Fruit fly (Drosophila melanogaster) whole organism, embryonic: ENCODE results near the gene alphaKap4.

ENCODE experiments used
- Atf6 ChIP-seq: fragments of 200-800 bp; sonication (Bioruptor generic); IDR thresholded peaks from 2 replicates; pipeline ENCODE4 v1.3.6; 2022; ENCODE audit warnings: missing biosample characterization, missing genetic modification characterization
- Bgb ChIP-seq: fragments of 200-800 bp; sonication (Bioruptor generic); IDR thresholded peaks from 2 replicates; pipeline ENCODE4 v1.3.6; 2022; ENCODE audit warnings: missing biosample characterization, missing genetic modification characterization; ENCODE audit not compliant: partially characterized antibody
- CG10147 ChIP-seq: fragments of 200-800 bp; sonication (Bioruptor generic); optimal IDR thresholded peaks from 2 replicates; lab custom pipeline; 2019; ENCODE audit warnings: missing biosample characterization, mild to moderate bottlenecking, missing genetic modification characterization, moderate library complexity
- CG11247 ChIP-seq: fragments of 200-800 bp; sonication (Bioruptor generic); IDR thresholded peaks from 2 replicates; pipeline ENCODE4 v1.3.6; 2022; ENCODE audit warnings: missing biosample characterization, missing genetic modification characterization
- CG14441 ChIP-seq: fragments of 200-800 bp; sonication (Bioruptor generic); IDR thresholded peaks from 2 replicates; pipeline ENCODE4 v1.3.6; 2022; ENCODE audit warnings: missing biosample characterization, missing genetic modification characterization
- CG15479 ChIP-seq: fragments of 200-800 bp; sonication (Bioruptor generic); optimal IDR thresholded peaks from 3 replicates; lab custom pipeline; 2019; ENCODE audit warnings: missing biosample characterization, mild to moderate bottlenecking, missing genetic modification characterization, moderate library complexity
- CG1602 ChIP-seq: fragments of 200-800 bp; sonication (Bioruptor generic); optimal IDR thresholded peaks from 3 replicates; lab custom pipeline; 2016; ENCODE audit warnings: missing biosample characterization, missing genetic modification characterization
- CG18476 ChIP-seq: fragments of 200-800 bp; sonication (Bioruptor generic); optimal IDR thresholded peaks from 2 replicates; lab custom pipeline; 2016; ENCODE audit warnings: missing biosample characterization, mild to moderate bottlenecking, missing genetic modification characterization
- CG32532 ChIP-seq: fragments of 200-800 bp; sonication (Bioruptor generic); IDR thresholded peaks from 2 replicates; pipeline ENCODE4 v1.3.6; 2022; ENCODE audit warnings: missing biosample characterization, missing genetic modification characterization
- CG3407 ChIP-seq: fragments of 200-800 bp; sonication (Bioruptor generic); optimal IDR thresholded peaks from 2 replicates; lab custom pipeline; 2018; ENCODE audit warnings: missing biosample characterization, mild to moderate bottlenecking, missing genetic modification characterization
- CG6254 ChIP-seq: fragments of 200-800 bp; sonication (Bioruptor generic); optimal IDR thresholded peaks from 3 replicates; lab custom pipeline; 2017; ENCODE audit warnings: mild to moderate bottlenecking, missing biosample characterization, missing genetic modification reagents, missing genetic modification characterization
- CG7271 ChIP-seq: fragments of 200-800 bp; sonication (Bioruptor generic); optimal IDR thresholded peaks from 2 replicates; lab custom pipeline; 2018; ENCODE audit warnings: missing biosample characterization, mild to moderate bottlenecking, missing genetic modification characterization, moderate library complexity
- CkIIα-i1 ChIP-seq: fragments of 200-800 bp; sonication (Bioruptor generic); IDR thresholded peaks from 2 replicates; pipeline ENCODE4 v1.3.6; 2022; ENCODE audit warnings: missing biosample characterization, missing genetic modification characterization
- D ChIP-seq, 2 experiments: fragments of 200-800 bp in 1 of 2; fragments of >200 bp in 1 of 2; sonication (Bioruptor generic) in 1 of 2; optimal IDR thresholded peaks; 2 replicates in 1 of 2; 3 replicates in 1 of 2; lab custom pipeline; 2017; ENCODE audit warnings: mild to moderate bottlenecking in 1 of 2, missing biosample characterization in 1 of 2, missing genetic modification characterization in 1 of 2, missing genetic modification reagents in 1 of 2
- Dref ChIP-seq: fragments of 200-800 bp; sonication (Bioruptor generic); IDR thresholded peaks from 2 replicates; pipeline ENCODE4 v1.3.6; 2022; ENCODE audit warnings: missing biosample characterization, missing genetic modification characterization
- Ets65A ChIP-seq: fragments of 200-800 bp; sonication (Bioruptor generic); peaks from one replicate; lab custom pipeline; 2016; ENCODE audit warnings: missing biosample characterization, missing genetic modification characterization
- GATAe ChIP-seq: fragments of 200-800 bp; sonication (Bioruptor generic); conservative IDR thresholded peaks from 2 replicates; pipeline ENCODE4 v1.3.6; 2022; ENCODE audit warnings: missing biosample characterization, missing genetic modification characterization
- Hand ChIP-seq: fragments of 200-800 bp; sonication (Bioruptor generic); optimal IDR thresholded peaks from 2 replicates; lab custom pipeline; 2017; ENCODE audit warnings: mild to moderate bottlenecking, missing biosample characterization, missing genetic modification reagents, missing genetic modification characterization
- Poxn ChIP-seq: fragments of 200-800 bp; sonication (Bioruptor generic); IDR thresholded peaks from 2 replicates; pipeline ENCODE4 v1.3.6; 2022; ENCODE audit warnings: missing biosample characterization, missing genetic modification characterization
- Ptx1 ChIP-seq: fragments of 200-800 bp; sonication (Bioruptor generic); IDR thresholded peaks from 2 replicates; pipeline ENCODE4 v1.3.6; 2022; ENCODE audit warnings: missing biosample characterization, missing genetic modification characterization
- Rx ChIP-seq: fragments of 200-800 bp; sonication (Bioruptor generic); IDR thresholded peaks from 2 replicates; pipeline ENCODE4 v1.3.6; 2022; ENCODE audit warnings: missing biosample characterization, missing genetic modification characterization
- abd-A ChIP-seq: fragments of 200-800 bp; sonication (Bioruptor generic); optimal IDR thresholded peaks from 3 replicates; lab custom pipeline; 2019; ENCODE audit warnings: missing biosample characterization, mild to moderate bottlenecking, missing genetic modification characterization, moderate library complexity
- chif ChIP-seq, 2 experiments: fragments of 200-800 bp; sonication (Bioruptor generic); optimal IDR thresholded peaks; 3 replicates each; lab custom pipeline; 2016; ENCODE audit warnings: missing biosample characterization in 2 of 2, missing genetic modification characterization in 2 of 2
- da ChIP-seq: fragments of 200-800 bp; sonication (Bioruptor generic); optimal IDR thresholded peaks from 2 replicates; lab custom pipeline; 2016; ENCODE audit warnings: missing biosample characterization, missing genetic modification characterization
- gsb ChIP-seq: fragments of 200-800 bp; sonication (Bioruptor generic); IDR thresholded peaks from 2 replicates; pipeline ENCODE4 v1.3.6; 2022; ENCODE audit warnings: missing biosample characterization, missing genetic modification characterization
- hkb ChIP-seq, 2 experiments: fragments of 200-800 bp in 1 of 2; fragments of >200 bp in 1 of 2; sonication (Bioruptor generic) in 1 of 2; IDR thresholded peaks in 1 of 2; optimal IDR thresholded peaks in 1 of 2; 2 replicates each; pipeline versions ENCODE4 v1.3.6 to Lab custom; 2017 to 2022; ENCODE audit warnings: missing biosample characterization in 1 of 2, missing genetic modification characterization in 1 of 2
- kni ChIP-seq: fragments of 200-800 bp; sonication (Bioruptor generic); optimal IDR thresholded peaks from 3 replicates; lab custom pipeline; 2017; ENCODE audit warnings: mild to moderate bottlenecking, missing biosample characterization, missing genetic modification reagents, missing genetic modification characterization
- nau ChIP-seq: fragments of 200-800 bp; sonication (Bioruptor generic); optimal IDR thresholded peaks from 3 replicates; lab custom pipeline; 2017; ENCODE audit warnings: missing biosample characterization, mild to moderate bottlenecking, missing genetic modification characterization, missing genetic modification reagents
- oc ChIP-seq: fragments of 200-800 bp; sonication (Bioruptor generic); optimal IDR thresholded peaks from 2 replicates; lab custom pipeline; 2018; ENCODE audit warnings: missing biosample characterization, mild to moderate bottlenecking, missing genetic modification characterization, moderate library complexity
- p53 ChIP-seq: fragments of 200-800 bp; sonication (Bioruptor generic); optimal IDR thresholded peaks from 2 replicates; lab custom pipeline; 2016; ENCODE audit warnings: missing biosample characterization, missing genetic modification characterization
- pum ChIP-seq: fragments of 200-800 bp; sonication (Bioruptor generic); optimal IDR thresholded peaks from 2 replicates; lab custom pipeline; 2016; ENCODE audit warnings: missing biosample characterization, missing genetic modification characterization
- salm ChIP-seq: fragments of 200-800 bp; sonication (Bioruptor generic); optimal IDR thresholded peaks from 2 replicates; lab custom pipeline; 2018; ENCODE audit warnings: missing biosample characterization, mild to moderate bottlenecking, missing genetic modification characterization
- sqz ChIP-seq: fragments of 200-800 bp; sonication (Bioruptor generic); optimal IDR thresholded peaks from 3 replicates; lab custom pipeline; 2018; ENCODE audit warnings: missing biosample characterization, mild to moderate bottlenecking, missing genetic modification characterization
- stc ChIP-seq: fragments of 200-800 bp; sonication (Bioruptor generic); IDR thresholded peaks from 2 replicates; pipeline ENCODE4 v1.3.6; 2022; ENCODE audit warnings: missing biosample characterization, missing genetic modification characterization
- vvl ChIP-seq: fragments of 200-800 bp; sonication (Bioruptor generic); IDR thresholded peaks from 2 replicates; pipeline ENCODE4 v1.3.6; 2022; ENCODE audit warnings: missing biosample characterization, missing genetic modification characterization

The alphaKap4 gene

DNA sequence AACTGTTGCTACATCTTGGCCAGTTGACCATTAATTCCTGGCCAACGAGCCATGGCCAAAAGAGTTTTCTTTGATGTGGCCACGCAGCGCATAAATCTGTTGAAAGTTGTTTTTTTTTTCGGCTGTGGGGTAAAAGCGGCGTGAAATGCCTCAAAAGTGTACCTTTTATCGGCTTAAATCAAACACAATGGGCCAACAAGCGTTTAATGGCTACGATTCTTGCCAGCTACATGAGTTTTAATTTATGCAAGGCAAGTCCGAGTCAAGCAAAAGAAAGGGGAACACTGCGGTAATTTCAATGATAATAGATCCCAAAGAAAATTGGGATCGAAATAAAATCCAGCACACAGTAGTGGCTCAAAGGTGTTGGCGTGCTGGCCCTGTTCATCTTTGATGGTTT is 40.7 kb downstream of the alphaKap4 start:
- no peak for TF ChIP-seq salm (tag; lab: Kevin White, UChicago)
- peak; percentile 54 for TF ChIP-seq abd-A (tag; lab: Kevin White, UChicago)
- peak; percentile 42; the same call in 1 of the 2 replicates for TF ChIP-seq vvl (GFP tag; lab: Robert Waterston, UW)
- TF ChIP-seq CG6254 (GFP tag; lab: Kevin White, UChicago), result no peak
- TF ChIP-seq sqz (GFP tag; lab: Kevin White, UChicago), result peak; percentile 51
- TF ChIP-seq Rx (GFP tag; lab: Robert Waterston, UW), result no peak
- TF ChIP-seq oc (tag; lab: Kevin White, UChicago), result peak; percentile 58
- TF ChIP-seq kni (GFP tag; lab: Kevin White, UChicago), result peak; percentile 57
- TF ChIP-seq, all 482 proteins: peak for 5

DNA sequence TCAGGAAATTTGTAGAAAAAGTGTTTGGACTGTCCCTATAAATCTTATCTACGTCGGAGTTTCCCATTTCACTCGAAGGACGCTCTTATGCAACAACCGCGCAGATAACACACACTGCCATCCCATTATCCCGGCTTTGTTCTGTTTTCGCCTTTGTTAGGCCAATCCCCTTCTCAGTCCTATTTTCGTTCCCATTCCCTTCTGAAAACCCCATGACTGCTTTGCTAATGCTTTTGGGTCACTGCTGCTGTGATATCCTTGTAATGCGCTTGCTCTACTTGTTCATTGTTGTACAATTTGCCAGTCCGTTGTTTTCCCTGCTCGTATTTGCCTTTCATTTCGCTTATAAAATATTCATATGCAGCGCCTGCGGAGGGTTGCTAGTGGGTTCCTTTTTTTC is 41.7 kb downstream of the alphaKap4 start:
- TF ChIP-seq GATAe (GFP tag; lab: Robert Waterston, UW), result no peak
- TF ChIP-seq hkb (optimal IDR thresholded peaks at IDR 0.05; lab: Kevin White, UChicago), result peak; percentile 61
- TF ChIP-seq hkb (GFP tag; IDR thresholded peaks at IDR 0.05; lab: Robert Waterston, UW), result no peak
- peak; percentile 27 for TF ChIP-seq CG15479 (GFP tag; lab: Kevin White, UChicago)
- no peak for TF ChIP-seq chif (GFP tag; optimal IDR thresholded peaks at IDR 0.05; lab: Kevin White, UChicago)
- TF ChIP-seq CG7271 (tag; lab: Kevin White, UChicago), result no peak
- TF ChIP-seq da (GFP tag; lab: Kevin White, UChicago), result no peak
- no peak for TF ChIP-seq CkIIα-i1 (GFP tag; lab: Robert Waterston, UW)
- no peak for TF ChIP-seq pum (GFP tag; lab: Kevin White, UChicago)
- TF ChIP-seq gsb (GFP tag; lab: Robert Waterston, UW), result no peak
- TF ChIP-seq oc (tag; lab: Kevin White, UChicago), result peak; percentile 65
- no peak for TF ChIP-seq p53 (GFP tag; lab: Kevin White, UChicago)
- TF ChIP-seq CG1602 (GFP tag; lab: Kevin White, UChicago), result no peak
- TF ChIP-seq Hand (GFP tag; lab: Kevin White, UChicago), result no peak
- TF ChIP-seq Dref (GFP tag; lab: Robert Waterston, UW), result no peak
- no peak for TF ChIP-seq stc (GFP tag; lab: Robert Waterston, UW)
- peak; percentile 50 for TF ChIP-seq D (optimal IDR thresholded peaks at IDR 0.05; lab: Kevin White, UChicago)
- peak; percentile 5 for TF ChIP-seq D (GFP tag; optimal IDR thresholded peaks at IDR 0.05; lab: Kevin White, UChicago)
- no peak for TF ChIP-seq CG32532 (GFP tag; lab: Robert Waterston, UW)

DNA sequence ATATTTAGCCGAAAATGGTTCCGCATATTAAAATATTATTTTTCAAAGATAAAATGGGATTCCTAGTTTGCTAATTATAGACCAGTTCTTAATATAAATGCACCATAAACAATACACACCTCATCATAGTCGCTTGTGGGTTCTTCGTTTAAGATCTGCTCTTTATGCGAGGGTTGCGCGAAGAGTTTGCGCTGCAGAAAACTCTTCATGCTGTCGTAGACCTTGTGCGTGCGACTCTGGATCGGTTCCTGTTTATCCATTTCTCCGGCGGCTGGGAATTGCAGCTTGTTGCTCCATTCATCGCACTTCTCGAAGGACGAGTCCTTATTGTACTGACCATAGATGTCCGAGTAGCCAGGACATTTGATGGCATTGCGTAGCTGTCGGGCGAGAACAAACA is 42.1 kb downstream of the alphaKap4 start:
- no peak for TF ChIP-seq Atf6 (GFP tag; lab: Robert Waterston, UW)
- no peak for TF ChIP-seq CG14441 (GFP tag; lab: Robert Waterston, UW)
- no peak for TF ChIP-seq CG3407 (GFP tag; lab: Kevin White, UChicago)
- TF ChIP-seq Ets65A (GFP tag; lab: Kevin White, UChicago), result peak; percentile 48
- TF ChIP-seq CG11247 (GFP tag; lab: Robert Waterston, UW), result no peak
- TF ChIP-seq Ptx1 (GFP tag; lab: Robert Waterston, UW), result no peak
- no peak for TF ChIP-seq nau (GFP tag; lab: Kevin White, UChicago)
- TF ChIP-seq Poxn, result no peak
- TF ChIP-seq CG18476 (GFP tag; lab: Kevin White, UChicago), result peak; percentile 92
- no peak for TF ChIP-seq CG10147 (GFP tag; lab: Kevin White, UChicago)
- no peak for TF ChIP-seq Bgb (GFP tag; lab: Robert Waterston, UW)
